Fruit fly (Drosophila melanogaster): ENCODE results near the gene Sfp24Ba.

Gene Sfp24Ba

DNA sequence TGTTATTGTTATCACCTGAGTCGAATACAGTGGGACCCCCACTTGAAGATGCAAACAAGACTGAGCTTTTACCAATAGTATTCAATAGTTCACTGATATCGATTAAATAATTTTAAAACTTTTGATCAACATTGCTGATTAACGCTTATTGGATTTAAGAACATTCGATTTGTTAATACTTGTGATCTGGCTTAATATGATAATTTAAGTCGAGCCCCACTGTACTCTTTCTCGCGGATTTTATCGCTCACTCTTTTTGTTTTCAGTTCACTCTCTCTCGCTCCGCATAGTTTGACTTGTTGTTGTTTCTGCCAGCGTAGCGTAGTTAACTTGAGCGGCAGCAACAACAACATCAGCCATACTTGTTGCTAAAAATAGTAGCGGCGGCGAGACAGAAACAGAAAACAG lies 12.6 kb downstream of the Sfp24Ba start:
- TF ChIP-seq CrebB (tag; optimal IDR thresholded peaks at IDR 0.05) (peak; percentile 98), CG18599 (GFP tag; optimal IDR thresholded peaks at IDR 0.05) (peak; percentile 99), pan (optimal IDR thresholded peaks at IDR 0.05) (no peak), pan (GFP tag; optimal IDR thresholded peaks at IDR 0.05 in 1 of 2, IDR thresholded peaks at IDR 0.05 in 1 of 2) (peak in 1 of 2 experiments; percentile 98), CG43689 (GFP tag; IDR thresholded peaks at IDR 0.05) (peak; percentile 84), Stat92E (GFP tag; optimal IDR thresholded peaks at IDR 0.05) (peak in 1 of 3 experiments; percentile 98), sc (optimal IDR thresholded peaks at IDR 0.05) (no peak), sc (GFP tag; optimal IDR thresholded peaks at IDR 0.05) (peak; percentile 98), dmrt99B (tag; optimal IDR thresholded peaks at IDR 0.05) (peak; percentile 99), gcm (GFP tag; optimal IDR thresholded peaks at IDR 0.05) (peak; percentile 99), CG3847 (GFP tag; IDR thresholded peaks at IDR 0.05) (peak; percentile 98), Atf-2 (GFP tag; optimal IDR thresholded peaks at IDR 0.05) (peak; percentile 97), tna (GFP tag; IDR thresholded peaks at IDR 0.05; ENCODE audit: partially characterized antibody) (no peak), Elba2 (GFP tag; optimal IDR thresholded peaks at IDR 0.05) (peak; percentile 78), toy (GFP tag; IDR thresholded peaks at IDR 0.05) (peak; percentile 92), lov (optimal IDR thresholded peaks at IDR 0.05) (no peak), lov (GFP tag; IDR thresholded peaks at IDR 0.05) (peak; percentile 98), CG14710 (tag; optimal IDR thresholded peaks at IDR 0.05) (peak; percentile 97), lmd (GFP tag; IDR thresholded peaks at IDR 0.05) (peak; percentile 98), CG1832 (GFP tag; optimal IDR thresholded peaks at IDR 0.05) (no peak), ERR (GFP tag; optimal IDR thresholded peaks at IDR 0.05) (peak; percentile 97), dmrt11E (tag; optimal IDR thresholded peaks at IDR 0.05) (peak; percentile 97), Ssrp (tag; optimal IDR thresholded peaks at IDR 0.05) (peak; percentile 98), zf30C (GFP tag; optimal IDR thresholded peaks at IDR 0.05) (peak; percentile 49), CG17912 (GFP tag; optimal IDR thresholded peaks at IDR 0.05) (peak; percentile 97), Ravus (GFP tag; IDR thresholded peaks at IDR 0.05) (peak; percentile 94), CG9932 (GFP tag; IDR thresholded peaks at IDR 0.05) (peak; percentile 99), shn (GFP tag; optimal IDR thresholded peaks at IDR 0.05) (peak; percentile 97), nerfin-2 (GFP tag; IDR thresholded peaks at IDR 0.05; ENCODE audit: partially characterized antibody) (no peak), zfh2 (GFP tag; optimal IDR thresholded peaks at IDR 0.05) (peak; percentile 98), phol (tag; optimal IDR thresholded peaks at IDR 0.05) (peak; percentile 98), B-H2 (GFP tag; optimal IDR thresholded peaks at IDR 0.05) (peak; percentile 99), fd64A (GFP tag; optimal IDR thresholded peaks at IDR 0.05) (peak; percentile 98), CG4820 (GFP tag; optimal IDR thresholded peaks at IDR 0.05) (peak; percentile 98), NC2α (GFP tag; optimal IDR thresholded peaks at IDR 0.05) (peak; percentile 96), Neu2 (GFP tag; optimal IDR thresholded peaks at IDR 0.05; ENCODE audit: borderline replicate concordance) (peak; percentile 88), inv (GFP tag; IDR thresholded peaks at IDR 0.05; ENCODE audit: partially characterized antibody) (no peak), pho (GFP tag; optimal IDR thresholded peaks at IDR 0.05) (peak; percentile 99), CG1233 (GFP tag; optimal IDR thresholded peaks at IDR 0.05) (peak; percentile 98), CG17186 (GFP tag; optimal IDR thresholded peaks at IDR 0.05) (peak; percentile 94), D19B (GFP tag; optimal IDR thresholded peaks at IDR 0.05) (peak; percentile 93), dan (GFP tag; IDR thresholded peaks at IDR 0.05) (no peak; the same call in 1 of the 2 replicates), fu2 (GFP tag; optimal IDR thresholded peaks at IDR 0.05) (peak; percentile 98), Blimp-1 (GFP tag; optimal IDR thresholded peaks at IDR 0.05) (peak; percentile 97), CG30020 (tag; optimal IDR thresholded peaks at IDR 0.05) (peak; percentile 87), CG5180 (GFP tag; optimal IDR thresholded peaks at IDR 0.05) (peak; percentile 92), CkIIα-i1 (GFP tag; IDR thresholded peaks at IDR 0.05) (peak; percentile 86), pb (GFP tag; optimal IDR thresholded peaks at IDR 0.05) (peak; percentile 97), PHDP (tag; optimal IDR thresholded peaks at IDR 0.05) (peak; percentile 99), Dbx (GFP tag; IDR thresholded peaks at IDR 0.05) (peak; percentile 98)
